Worm (Caenorhabditis elegans): ENCODE data around the gene T25E4.2.
"Not testable (repeated sequence)": the region's sequence is repeated elsewhere in the genome, so short reads cannot be mapped to it uniquely, and the experiment has no call there.

DNA sequence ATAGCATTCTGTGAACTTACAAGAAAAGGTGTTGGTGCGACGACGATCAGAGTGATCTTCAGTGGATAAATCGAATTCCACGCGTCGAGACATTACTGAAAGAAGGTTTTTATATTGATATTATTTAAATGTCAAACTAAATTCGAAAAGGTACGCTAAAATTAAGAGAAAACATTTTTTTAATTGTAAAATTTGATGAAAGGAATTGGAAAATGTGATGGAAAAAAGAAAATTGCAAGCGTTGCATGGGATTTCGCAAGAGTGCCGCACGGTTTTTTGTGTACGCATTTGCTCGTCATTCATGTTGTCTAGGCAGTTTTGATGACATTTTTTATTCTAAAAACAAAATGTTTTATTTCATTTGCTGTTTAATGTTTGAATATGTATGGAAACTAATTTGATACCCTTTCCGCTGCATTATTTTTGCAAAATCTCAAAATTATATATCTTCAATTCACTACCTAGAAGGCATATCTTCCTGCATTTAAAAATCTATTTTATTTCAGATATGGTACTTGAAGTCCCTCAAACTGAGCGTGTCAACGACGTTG, 48.7 kb upstream of the T25E4.2 start, which contains the start of the genes F59E12.6 and npl-4.1:
- TF ChIP-seq B0310.2 (tag; optimal IDR thresholded peaks at IDR 0.05); tbx-11 (GFP tag; IDR thresholded peaks at IDR 0.05); aly-1 (tag; optimal IDR thresholded peaks at IDR 0.05); ama-1 (optimal IDR thresholded peaks at IDR 0.05); F13C5.2 (tag; optimal IDR thresholded peaks at IDR 0.05); ceh-13 (GFP tag; optimal IDR thresholded peaks at IDR 0.05); tra-4 (tag; optimal IDR thresholded peaks at IDR 0.05): not testable (repeated sequence)

Data from whole organism, early embryonic.